Fruit fly (Drosophila melanogaster) whole organism, wandering third instar larva: ENCODE measurements around the gene pelo.

Experiments
- Abd-B ChIP-seq: fragments of >200 bp; optimal IDR thresholded peaks from 2 replicates; lab custom pipeline; 2017; ENCODE audit warnings: missing biosample characterization, missing genetic modification characterization
- CG32264 ChIP-seq: fragments of 200-800 bp; sonication (Bioruptor generic); optimal IDR thresholded peaks from 2 replicates; lab custom pipeline; 2016; ENCODE audit warnings: missing biosample characterization, missing genetic modification characterization
- Dfd ChIP-seq: fragments of >200 bp; optimal IDR thresholded peaks from 2 replicates; lab custom pipeline; 2017; ENCODE audit warnings: missing biosample characterization, missing genetic modification characterization
- Hnf4 ChIP-seq: fragments of 200-800 bp; sonication (Bioruptor generic); optimal IDR thresholded peaks from 2 replicates; lab custom pipeline; 2016; ENCODE audit warnings: missing biosample characterization, mild to moderate bottlenecking, missing genetic modification characterization
- Hr83 ChIP-seq: fragments of 200-300 bp; sonication (Bioruptor generic); optimal IDR thresholded peaks from 2 replicates; lab custom pipeline; 2016; ENCODE audit warnings: missing biosample characterization, mild to moderate bottlenecking, missing genetic modification characterization, moderate library complexity; ENCODE audit not compliant: poor library complexity, severe bottlenecking
- OdsH ChIP-seq: fragments of 200-800 bp; sonication (Bioruptor generic); optimal IDR thresholded peaks from 2 replicates; lab custom pipeline; 2016; ENCODE audit warnings: missing biosample characterization, mild to moderate bottlenecking, missing genetic modification characterization
- dmrt93B ChIP-seq: fragments of 200-800 bp; sonication (Bioruptor generic); optimal IDR thresholded peaks from 2 replicates; lab custom pipeline; 2018; ENCODE audit warnings: missing biosample characterization, mild to moderate bottlenecking, missing genetic modification characterization
- dsf ChIP-seq: sonication (Bioruptor generic); optimal IDR thresholded peaks from 2 replicates; lab custom pipeline; 2016; ENCODE audit warnings: missing biosample characterization, missing genetic modification characterization, borderline replicate concordance
- ey ChIP-seq: fragments of 200-800 bp; sonication (Bioruptor generic); optimal IDR thresholded peaks from 2 replicates; lab custom pipeline; 2016; ENCODE audit warnings: missing biosample characterization, missing genetic modification characterization
- fru ChIP-seq: fragments of 200-800 bp; sonication (Bioruptor generic); optimal IDR thresholded peaks from 3 replicates; lab custom pipeline; 2016; ENCODE audit warnings: missing biosample characterization, mild to moderate bottlenecking, missing genetic modification characterization
- usp ChIP-seq: fragments of >200 bp; optimal IDR thresholded peaks from 2 replicates; lab custom pipeline; 2017; ENCODE audit warnings: missing biosample characterization, missing genetic modification characterization

DNA sequence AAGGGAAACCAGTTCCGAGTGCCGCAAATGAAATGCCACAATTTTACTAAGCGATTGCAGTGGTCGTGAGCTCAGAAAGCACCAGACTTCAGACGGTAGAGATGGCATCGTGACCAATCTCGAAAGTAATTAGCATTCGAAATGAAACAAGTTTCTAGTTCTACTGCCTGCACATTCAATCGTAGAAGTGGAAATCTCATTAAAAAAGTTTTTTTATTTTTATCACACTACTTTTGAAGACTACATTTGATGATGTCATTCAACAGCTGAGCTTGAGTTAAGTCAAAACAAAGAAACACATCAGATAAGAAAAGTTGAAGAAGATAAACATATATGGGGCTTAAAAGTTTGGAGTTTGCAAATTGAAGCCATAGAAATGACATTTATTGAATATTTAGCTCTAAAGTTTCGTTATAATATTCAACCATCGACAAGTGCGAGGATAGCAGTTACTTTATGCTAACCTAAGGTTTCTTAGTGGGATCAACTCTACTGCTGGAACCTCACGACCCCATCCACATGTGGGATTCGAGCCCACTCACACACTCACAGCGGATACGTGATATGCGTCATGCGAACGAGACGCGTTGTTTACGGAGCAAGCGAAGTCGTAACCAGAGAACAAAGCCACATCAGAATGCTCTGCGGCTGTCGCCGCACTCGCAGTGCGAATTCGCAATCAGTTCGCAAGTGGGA, 35.5 kb downstream of the pelo start, which contains the start of gene CG13117:
- TF ChIP-seq Abd-B (GFP tag; lab: Kevin White, UChicago) (no peak), Hr83 (GFP tag; lab: Kevin White, UChicago) (no peak), dsf (GFP tag; lab: Kevin White, UChicago) (no peak), CG32264 (GFP tag; lab: Kevin White, UChicago) (no peak), dmrt93B (GFP tag; lab: Kevin White, UChicago) (peak; percentile 31), OdsH (GFP tag; lab: Kevin White, UChicago) (peak; percentile 34), fru (GFP tag; lab: Kevin White, UChicago) (peak; percentile 14), usp (no peak), Dfd (GFP tag; lab: Kevin White, UChicago) (no peak), ey (GFP tag; lab: Kevin White, UChicago) (peak; percentile 15), Hnf4 (GFP tag; lab: Kevin White, UChicago) (no peak)
